Fruit fly (Drosophila melanogaster): ENCODE measurements around the gene Gpdh1.

DNA sequence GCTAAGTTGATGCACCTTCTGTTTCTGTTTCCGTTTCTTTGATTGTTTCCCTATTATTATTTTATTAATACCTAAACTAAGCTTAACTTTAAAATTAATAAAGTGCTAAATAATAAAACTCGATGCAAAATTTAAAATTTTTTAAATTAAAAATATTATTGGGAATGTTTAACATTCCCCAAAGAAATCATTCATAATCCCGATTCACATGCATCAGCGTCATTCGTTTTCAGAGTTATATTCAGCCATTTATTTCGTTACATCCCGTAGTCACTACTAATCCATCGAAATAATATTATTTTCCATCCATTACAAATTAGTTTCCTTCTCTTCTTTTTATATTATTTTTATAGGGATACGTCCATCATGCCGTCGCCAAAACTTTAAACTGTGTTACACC, 4.1 kb downstream of the Gpdh1 start:
- TF ChIP-seq Sin3A (optimal IDR thresholded peaks at IDR 0.05) (no peak), insv (optimal IDR thresholded peaks at IDR 0.05) (no peak), ttk (optimal IDR thresholded peaks at IDR 0.05) (no peak), h (optimal IDR thresholded peaks at IDR 0.05) (no peak)
